Fruit fly (Drosophila melanogaster) whole organism, pupa: ENCODE results near the gene Trp1.

Experiments used
- CG10348 ChIP-seq: fragments of 200-800 bp; sonication (Bioruptor generic); IDR thresholded peaks from 2 replicates; pipeline ENCODE4 v1.3.6; 2022; ENCODE audit warnings: missing biosample characterization, missing genetic modification characterization
- CG12605 ChIP-seq: fragments of 200-800 bp; sonication (Bioruptor generic); IDR thresholded peaks from 2 replicates; pipeline ENCODE4 v1.3.6; 2022; ENCODE audit warnings: missing biosample characterization, missing genetic modification characterization
- CG13204 ChIP-seq: fragments of 200-800 bp; sonication (Bioruptor generic); optimal IDR thresholded peaks from 2 replicates; lab custom pipeline; 2018; ENCODE audit warnings: missing biosample characterization, mild to moderate bottlenecking, missing genetic modification characterization, moderate library complexity
- CG14655 ChIP-seq: fragments of 200-800 bp; sonication (Bioruptor generic); optimal IDR thresholded peaks from 3 replicates; lab custom pipeline; 2017; ENCODE audit warnings: mild to moderate bottlenecking, missing biosample characterization, missing genetic modification reagents, missing genetic modification characterization
- CG15710 ChIP-seq: fragments of 200-800 bp; sonication (Bioruptor generic); optimal IDR thresholded peaks from 2 replicates; lab custom pipeline; 2018; ENCODE audit warnings: missing biosample characterization, mild to moderate bottlenecking, missing genetic modification characterization, moderate library complexity
- CG17806 ChIP-seq: fragments of 200-800 bp; sonication (Bioruptor generic); optimal IDR thresholded peaks from 2 replicates; lab custom pipeline; 2018; ENCODE audit warnings: missing biosample characterization, mild to moderate bottlenecking, missing genetic modification characterization, moderate library complexity
- CG32121 ChIP-seq: fragments of 200-800 bp; sonication (Bioruptor generic); IDR thresholded peaks from 2 replicates; pipeline ENCODE4 v1.3.6; 2022; ENCODE audit warnings: missing biosample characterization, missing genetic modification characterization
- CG34367 ChIP-seq: fragments of 200-800 bp; sonication (Bioruptor generic); optimal IDR thresholded peaks from 2 replicates; lab custom pipeline; 2018; ENCODE audit warnings: missing biosample characterization, mild to moderate bottlenecking, missing genetic modification characterization
- CG4496 ChIP-seq: fragments of 200-800 bp; sonication (Bioruptor generic); IDR thresholded peaks from 3 replicates; pipeline ENCODE4 v1.3.6; 2022; ENCODE audit warnings: missing biosample characterization, missing genetic modification characterization
- CG8159 ChIP-seq: fragments of 200-800 bp; sonication (Bioruptor generic); optimal IDR thresholded peaks from 3 replicates; lab custom pipeline; 2018; ENCODE audit warnings: missing biosample characterization, mild to moderate bottlenecking, missing genetic modification characterization, moderate library complexity
- CG8301 ChIP-seq: fragments of 200-800 bp; sonication (Bioruptor generic); optimal IDR thresholded peaks from 2 replicates; lab custom pipeline; 2018; ENCODE audit warnings: missing biosample characterization, mild to moderate bottlenecking, missing genetic modification characterization
- CG9948 ChIP-seq: fragments of 200-800 bp; sonication (Bioruptor generic); optimal IDR thresholded peaks from 2 replicates; lab custom pipeline; 2018; ENCODE audit warnings: missing biosample characterization, mild to moderate bottlenecking, missing genetic modification characterization, moderate library complexity
- D1 ChIP-seq: fragments of 200-800 bp; sonication (Bioruptor generic); optimal IDR thresholded peaks from 2 replicates; lab custom pipeline; 2018; ENCODE audit warnings: missing biosample characterization, mild to moderate bottlenecking, missing genetic modification characterization, moderate library complexity
- EcR ChIP-seq: fragments of 200-800 bp; sonication (Bioruptor generic); optimal IDR thresholded peaks from 3 replicates; lab custom pipeline; 2019; ENCODE audit warnings: missing biosample characterization, missing genetic modification characterization, mild to moderate bottlenecking, moderate library complexity, missing genetic modification reagents
- Ets98B ChIP-seq: fragments of 200-800 bp; sonication (Bioruptor generic); IDR thresholded peaks from 2 replicates; pipeline ENCODE4 v1.3.6; 2022; ENCODE audit warnings: missing biosample characterization, missing genetic modification characterization
- Pif1A ChIP-seq: fragments of 200-800 bp; sonication (Bioruptor generic); optimal IDR thresholded peaks from 3 replicates; lab custom pipeline; 2016; ENCODE audit warnings: missing biosample characterization, missing genetic modification characterization
- Pif1B ChIP-seq: fragments of 200-800 bp; sonication (Bioruptor generic); optimal IDR thresholded peaks from 3 replicates; lab custom pipeline; 2016; ENCODE audit warnings: missing biosample characterization, missing genetic modification characterization
- Snoo ChIP-seq: fragments of 200-800 bp; sonication (Bioruptor generic); optimal IDR thresholded peaks from 3 replicates; lab custom pipeline; 2017; ENCODE audit warnings: missing biosample characterization, mild to moderate bottlenecking, missing genetic modification characterization, inconsistent platforms
- fd96Ca ChIP-seq: fragments of 200-800 bp; sonication (Bioruptor generic); IDR thresholded peaks from 3 replicates; pipeline ENCODE4 v1.3.6; 2022; ENCODE audit warnings: missing biosample characterization, missing genetic modification characterization
- gl ChIP-seq: fragments of 200-800 bp; sonication (Bioruptor generic); optimal IDR thresholded peaks from 2 replicates; lab custom pipeline; 2018; ENCODE audit warnings: missing biosample characterization, mild to moderate bottlenecking, missing genetic modification characterization
- rn ChIP-seq: fragments of 200-800 bp; sonication (Bioruptor generic); IDR thresholded peaks from 2 replicates; pipeline ENCODE4 v1.3.6; 2022; ENCODE audit warnings: missing biosample characterization, missing genetic modification characterization

Gene Trp1

DNA sequence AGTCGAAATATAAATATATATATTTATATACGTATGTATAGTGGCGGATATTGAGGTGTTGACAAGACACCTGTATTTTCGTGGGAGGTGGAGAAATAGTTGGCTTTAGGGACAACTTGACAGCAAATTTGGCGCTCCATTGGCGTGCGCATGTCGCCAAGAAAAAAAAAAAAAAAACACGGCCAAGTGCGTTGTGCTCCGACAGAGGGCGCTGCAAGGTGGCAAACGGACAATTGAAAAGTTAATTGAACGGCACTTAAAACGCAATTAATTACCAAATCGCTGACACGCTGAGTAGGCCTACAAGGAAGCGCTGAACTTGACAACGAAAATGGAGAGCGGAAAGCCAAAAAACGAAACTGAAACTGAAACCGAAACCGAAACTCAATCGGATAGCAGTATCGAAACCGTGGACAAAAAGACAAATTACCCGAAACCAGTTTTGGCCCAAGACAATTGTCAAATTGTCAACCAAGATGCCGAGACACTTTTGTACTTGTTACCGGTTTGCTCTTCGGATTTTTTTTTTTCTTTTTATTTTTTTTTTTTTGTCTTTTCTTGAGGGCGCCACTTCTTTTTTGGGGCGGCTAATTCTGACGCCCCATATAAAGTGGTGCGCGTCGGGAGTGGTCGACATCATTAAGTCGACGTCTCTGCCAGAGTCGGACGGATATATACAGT lies 44.5 kb downstream of the Trp1 start, which contains the start of gene Cpr31A:
TSS of gene Cpr31A (plus strand) at position 631 of the 681 bp plus-strand sequence.
- TF ChIP-seq CG15710 (no peak), CG8159 (tag; lab: Kevin White, UChicago) (no peak), CG8301 (tag; lab: Kevin White, UChicago) (no peak), rn (GFP tag; lab: Robert Waterston, UW) (no peak), gl (tag; lab: Kevin White, UChicago) (no peak), CG32121 (no peak), CG9948 (tag; lab: Kevin White, UChicago) (no peak), CG10348 (no peak), Ets98B (GFP tag; lab: Robert Waterston, UW) (no peak), CG17806 (tag; lab: Kevin White, UChicago) (no peak), Pif1B (GFP tag; lab: Kevin White, UChicago) (no peak)

DNA sequence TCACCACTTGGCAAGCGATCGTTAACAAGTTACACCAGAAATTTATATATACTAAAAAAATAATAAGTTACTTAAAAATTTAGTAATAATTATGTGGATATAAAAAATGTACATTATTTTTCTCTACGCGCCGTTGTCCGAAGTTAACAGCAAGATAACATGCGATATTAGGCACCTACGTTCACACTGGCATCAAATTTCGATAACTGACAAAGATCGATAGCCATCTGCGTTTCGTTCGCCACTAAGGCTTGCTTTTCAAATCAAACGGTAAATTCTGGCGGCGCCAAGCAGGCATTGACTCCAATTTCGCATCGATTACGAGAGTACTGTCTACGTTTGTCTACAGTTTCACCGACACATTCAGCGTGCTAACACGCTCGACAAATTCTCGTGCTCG lies 47.5 kb downstream of the Trp1 start, which contains the start of gene Pen:
TSS of gene Pen (plus strand) at position 196 of the 400 bp plus-strand sequence.
- TF ChIP-seq rn (GFP tag; lab: Robert Waterston, UW) (no peak), CG32121 (no peak), EcR (peak; percentile 40)

DNA sequence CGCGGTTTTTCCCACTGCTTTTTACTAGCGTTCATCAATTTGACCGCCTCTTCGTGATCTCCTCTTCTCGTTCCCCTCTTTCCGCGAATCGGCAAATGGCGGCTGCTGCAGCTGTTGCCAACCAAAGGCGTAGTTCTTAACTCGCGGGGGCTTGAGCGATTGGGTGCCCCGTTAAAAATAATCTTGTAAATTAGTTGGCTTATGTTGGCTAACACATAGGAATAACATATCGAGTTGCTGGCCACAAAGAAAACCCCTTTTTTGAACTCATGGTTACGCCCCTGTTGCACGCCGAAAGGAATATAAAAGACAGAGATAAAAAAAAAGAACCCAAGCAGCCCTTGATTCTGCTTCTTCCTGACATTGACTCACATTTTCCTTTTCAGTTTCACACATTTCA lies 48.1 kb downstream of the Trp1 start:
- TF ChIP-seq CG14655 (GFP tag; lab: Kevin White, UChicago) (peak; percentile 98), Ets98B (GFP tag; lab: Robert Waterston, UW) (peak; percentile 96), fd96Ca (GFP tag; lab: Robert Waterston, UW) (peak; percentile 99), Pif1B (GFP tag; lab: Kevin White, UChicago) (peak; percentile 98), CG10348 (peak; percentile 78), CG13204 (peak; percentile 91), CG8159 (tag; lab: Kevin White, UChicago) (peak; percentile 95), CG4496 (GFP tag; lab: Robert Waterston, UW) (peak; percentile 99), gl (tag; lab: Kevin White, UChicago) (peak; percentile 95), CG12605 (GFP tag; lab: Robert Waterston, UW) (peak; percentile 94), CG34367 (peak; percentile 95), Snoo (tag; lab: Kevin White, UChicago) (peak; percentile 98), CG17806 (tag; lab: Kevin White, UChicago) (peak; percentile 98), rn (GFP tag; lab: Robert Waterston, UW) (peak; percentile 94), D1 (tag; lab: Kevin White, UChicago) (peak; percentile 83), CG9948 (tag; lab: Kevin White, UChicago) (peak; percentile 97), EcR (no peak), CG32121 (peak; percentile 91), CG8301 (tag; lab: Kevin White, UChicago) (peak; percentile 97), Pif1A (GFP tag; lab: Kevin White, UChicago) (peak; percentile 97), CG15710 (peak; percentile 94)

DNA sequence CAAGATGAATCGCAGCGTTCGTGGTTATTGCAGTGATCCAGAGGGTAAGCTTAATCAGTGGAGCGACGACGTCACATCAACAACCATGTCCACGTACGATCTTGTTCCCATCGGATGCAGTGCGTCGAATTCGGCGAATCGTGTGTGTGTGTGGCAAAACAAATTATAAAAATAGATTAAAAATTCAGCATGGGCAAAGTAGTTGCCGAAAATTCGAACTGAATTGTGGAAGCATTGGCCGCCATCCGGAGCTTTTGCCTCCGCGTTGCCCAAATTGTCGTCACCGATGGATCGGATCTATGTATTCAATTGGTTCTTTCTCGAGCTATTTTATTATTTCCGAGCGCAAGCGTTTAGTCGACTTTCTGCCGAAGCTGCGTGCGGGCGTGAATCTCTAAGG lies 51.3 kb downstream of the Trp1 start, which contains the start of gene Spn31A:
TSS of gene Spn31A (plus strand) at position 301 of the 400 bp plus-strand sequence.
- TF ChIP-seq CG4496 (GFP tag; lab: Robert Waterston, UW) = no peak
- TF ChIP-seq fd96Ca (GFP tag; lab: Robert Waterston, UW) = no peak
- no peak for TF ChIP-seq CG8301 (tag; lab: Kevin White, UChicago)
- TF ChIP-seq Ets98B (GFP tag; lab: Robert Waterston, UW) = no peak

DNA sequence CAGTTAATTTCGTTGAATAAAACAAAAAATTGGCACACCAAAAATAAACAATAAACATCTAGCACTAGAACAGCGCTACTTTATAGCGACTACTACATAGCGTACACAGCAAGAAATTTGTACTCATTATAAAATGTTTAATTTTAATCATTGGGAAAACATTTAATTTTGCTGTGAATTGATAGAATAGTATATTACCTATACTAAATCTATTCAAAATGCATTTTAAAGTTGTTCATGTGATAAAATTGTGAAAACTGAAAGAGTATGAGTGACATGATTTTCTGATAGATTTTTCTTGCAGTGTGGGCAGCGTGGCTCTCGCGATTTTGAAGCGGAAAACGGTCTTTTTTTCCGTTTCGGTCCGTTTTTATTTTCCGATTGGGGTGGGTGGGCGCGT lies 52.1 kb downstream of the Trp1 start:
- TF ChIP-seq Ets98B (GFP tag; lab: Robert Waterston, UW) (peak; percentile 29; the same call in 1 of the 2 replicates), CG32121 (peak; percentile 24; the same call in 1 of the 2 replicates), CG34367 (no peak)
